Worm (Caenorhabditis elegans) whole organism, L4 larva: ENCODE results near the gene chup-1.

Experiments
- F37D6.2 ChIP-seq: sonication (generic microtip); optimal IDR thresholded peaks from 2 replicates; lab custom pipeline; 2016; ENCODE audit warnings: mild to moderate bottlenecking, missing genetic modification characterization, missing compliant biosample characterization
- F44E2.7 ChIP-seq: fragments of 200-800 bp; sonication (Bioruptor generic); IDR thresholded peaks from 2 replicates; pipeline ENCODE4 v2.1.2; 2022; ENCODE audit warnings: missing genetic modification characterization, missing compliant biosample characterization
- R02D3.7 ChIP-seq: fragments of 150-350 bp; sonication (generic microtip); optimal IDR thresholded peaks from 3 replicates; lab custom pipeline; 2014; ENCODE audit warnings: missing biosample characterization, missing genetic modification characterization
- T26A8.4 ChIP-seq: fragments of 200-800 bp; sonication (Bioruptor generic); IDR thresholded peaks from 2 replicates; pipeline ENCODE4 v1.3.6; 2022; ENCODE audit warnings: missing genetic modification characterization, missing compliant biosample characterization
- Y75B8A.6 ChIP-seq: fragments of 200-800 bp; sonication (Bioruptor generic); IDR thresholded peaks from 2 replicates; pipeline ENCODE4 v1.3.6; 2022; ENCODE audit warnings: missing genetic modification reagents, missing genetic modification characterization, missing compliant biosample characterization
- aha-1 ChIP-seq: fragments of 150-350 bp; peaks from one replicate; lab custom pipeline; 2014; ENCODE audit warnings: missing biosample characterization, missing genetic modification characterization
- ama-1 ChIP-seq: fragments of 150-350 bp; optimal IDR thresholded peaks from 2 replicates; lab custom pipeline; 2014; ENCODE audit warnings: inconsistent platforms, mixed read lengths
- ceh-20 ChIP-seq: fragments of 200-800 bp; sonication (Bioruptor generic); IDR thresholded peaks from 2 replicates; pipeline ENCODE4 v1.3.6; 2022; ENCODE audit warnings: missing genetic modification reagents, missing genetic modification characterization, missing compliant biosample characterization
- ceh-44 ChIP-seq: fragments of 200-800 bp; sonication (Bioruptor generic); IDR thresholded peaks from 2 replicates; pipeline ENCODE4 v1.3.6; 2022; ENCODE audit warnings: missing genetic modification reagents, missing genetic modification characterization, missing compliant biosample characterization
- ceh-82 ChIP-seq: sonication (generic microtip); optimal IDR thresholded peaks from 2 replicates; lab custom pipeline; 2017; ENCODE audit warnings: missing biosample characterization, missing genetic modification characterization
- ces-1 ChIP-seq: fragments of 150-350 bp; sonication (generic microtip); optimal IDR thresholded peaks from 4 replicates; lab custom pipeline; 2014; ENCODE audit warnings: missing biosample characterization, missing genetic modification reagents, missing genetic modification characterization
- cey-2 ChIP-seq: sonication (generic microtip); optimal IDR thresholded peaks from 3 replicates; lab custom pipeline; 2017; ENCODE audit warnings: missing genetic modification characterization, mild to moderate bottlenecking, missing compliant biosample characterization, antibody characterized with exemption, borderline replicate concordance; ENCODE audit not compliant: insufficient read depth
- daf-12 ChIP-seq: fragments of 150-350 bp; optimal IDR thresholded peaks from 2 replicates; lab custom pipeline; 2014; ENCODE audit warnings: missing biosample characterization, missing genetic modification reagents, missing genetic modification characterization
- daf-16 ChIP-seq, 3 experiments: sonication (generic microtip); optimal IDR thresholded peaks; 2 replicates each; lab custom pipeline; 2016 to 2017; ENCODE audit warnings: missing genetic modification characterization in 3 of 3, missing genetic modification reagents in 3 of 3, mild to moderate bottlenecking in 2 of 3, missing compliant biosample characterization in 2 of 3, missing biosample characterization in 1 of 3, moderate library complexity in 1 of 3
- daf-19 ChIP-seq: fragments of 200-800 bp; sonication (Bioruptor generic); conservative IDR thresholded peaks from 2 replicates; pipeline ENCODE4 v1.3.6; 2022; ENCODE audit warnings: missing genetic modification characterization, missing compliant biosample characterization
- dmd-6 ChIP-seq: fragments of 200-800 bp; sonication (Bioruptor generic); IDR thresholded peaks from 2 replicates; pipeline ENCODE4 v1.3.6; 2022; ENCODE audit warnings: missing genetic modification reagents, missing genetic modification characterization, missing compliant biosample characterization
- dmd-9 ChIP-seq: fragments of 200-800 bp; sonication (Bioruptor generic); IDR thresholded peaks from 2 replicates; pipeline ENCODE4 v1.3.6; 2022; ENCODE audit warnings: missing genetic modification reagents, missing genetic modification characterization, missing compliant biosample characterization
- dpl-1 ChIP-seq: fragments of 150-350 bp; optimal IDR thresholded peaks from 2 replicates; lab custom pipeline; 2014; ENCODE audit warnings: missing biosample characterization, missing genetic modification reagents, missing genetic modification characterization
- duxl-1 ChIP-seq: sonication (generic microtip); optimal IDR thresholded peaks from 2 replicates; lab custom pipeline; 2016; ENCODE audit warnings: mild to moderate bottlenecking, missing genetic modification characterization, moderate library complexity, missing compliant biosample characterization; ENCODE audit not compliant: poor library complexity
- dve-1 ChIP-seq: sonication (generic microtip); optimal IDR thresholded peaks from 2 replicates; lab custom pipeline; 2017; ENCODE audit warnings: antibody characterized with exemption, mild to moderate bottlenecking, missing genetic modification characterization, missing compliant biosample characterization; ENCODE audit not compliant: insufficient read depth
- fkh-10 ChIP-seq: fragments of 150-350 bp; optimal IDR thresholded peaks from 2 replicates; lab custom pipeline; 2014; ENCODE audit warnings: missing biosample characterization, missing genetic modification reagents, missing genetic modification characterization
- gei-8 ChIP-seq: fragments of 200-800 bp; sonication (Bioruptor generic); optimal IDR thresholded peaks from 2 replicates; lab custom pipeline; 2018; ENCODE audit warnings: mild to moderate bottlenecking, missing genetic modification characterization, missing compliant biosample characterization
- hlh-11 ChIP-seq: fragments of 200-800 bp; sonication (Bioruptor generic); optimal IDR thresholded peaks from 2 replicates; lab custom pipeline; 2018; ENCODE audit warnings: mild to moderate bottlenecking, missing genetic modification characterization, missing compliant biosample characterization
- hmg-1.1 ChIP-seq: fragments of 200-800 bp; sonication (Bioruptor generic); IDR thresholded peaks from 2 replicates; pipeline ENCODE4 v1.3.6; 2022; ENCODE audit warnings: missing genetic modification reagents, missing genetic modification characterization, missing compliant biosample characterization
- jun-1 ChIP-seq: fragments of 150-350 bp; optimal IDR thresholded peaks from 2 replicates; lab custom pipeline; 2014; ENCODE audit warnings: missing biosample characterization, missing genetic modification reagents, missing genetic modification characterization
- lim-7 ChIP-seq: fragments of 200-800 bp; sonication (Bioruptor generic); IDR thresholded peaks from 2 replicates; pipeline ENCODE4 v1.3.6; 2022; ENCODE audit warnings: missing genetic modification characterization, missing compliant biosample characterization
- lin-29 ChIP-seq: fragments of 200-800 bp; sonication (Bioruptor generic); IDR thresholded peaks from 2 replicates; pipeline ENCODE4 v1.3.6; 2022; ENCODE audit warnings: missing genetic modification reagents, missing genetic modification characterization, missing compliant biosample characterization
- lsy-2 ChIP-seq, 2 experiments: fragments of 150-350 bp in 1 of 2; sonication (generic microtip) in 1 of 2; optimal IDR thresholded peaks; 2 replicates each; lab custom pipeline; 2014 to 2017; ENCODE audit warnings: missing biosample characterization in 2 of 2, missing genetic modification characterization in 2 of 2
- mdl-1 ChIP-seq, 2 experiments: fragments of 150-350 bp in 1 of 2; sonication (generic microtip) in 1 of 2; optimal IDR thresholded peaks; 2 replicates each; lab custom pipeline; 2014 to 2017; ENCODE audit warnings: missing biosample characterization in 2 of 2, missing genetic modification characterization in 2 of 2
- mep-1 ChIP-seq: fragments of 150-350 bp; sonication (generic microtip); optimal IDR thresholded peaks from 3 replicates; lab custom pipeline; 2014; ENCODE audit warnings: missing biosample characterization, missing genetic modification characterization
- mxl-2 ChIP-seq: fragments of 200-800 bp; sonication (Bioruptor generic); conservative IDR thresholded peaks from 2 replicates; pipeline ENCODE4 v1.3.6; 2022; ENCODE audit warnings: missing genetic modification reagents, missing genetic modification characterization, missing compliant biosample characterization
- nhr-10 ChIP-seq: fragments of 150-350 bp; optimal IDR thresholded peaks from 2 replicates; lab custom pipeline; 2014; ENCODE audit warnings: missing biosample characterization, missing genetic modification characterization
- nhr-111 ChIP-seq: fragments of 200-800 bp; sonication (Bioruptor generic); optimal IDR thresholded peaks from 2 replicates; lab custom pipeline; 2018; ENCODE audit warnings: mild to moderate bottlenecking, missing genetic modification characterization, missing compliant biosample characterization
- nhr-237 ChIP-seq: sonication (generic microtip); optimal IDR thresholded peaks from 2 replicates; lab custom pipeline; 2017; ENCODE audit warnings: missing biosample characterization, missing genetic modification characterization
- nhr-28 ChIP-seq: fragments of 150-350 bp; optimal IDR thresholded peaks from 2 replicates; lab custom pipeline; 2014; ENCODE audit warnings: missing biosample characterization, missing genetic modification characterization
- nhr-41 ChIP-seq: fragments of 200-800 bp; sonication (Bioruptor generic); IDR thresholded peaks from 2 replicates; pipeline ENCODE4 v1.3.6; 2022; ENCODE audit warnings: missing genetic modification reagents, missing genetic modification characterization, missing compliant biosample characterization
- nhr-6 ChIP-seq: fragments of 150-350 bp; optimal IDR thresholded peaks from 2 replicates; lab custom pipeline; 2014; ENCODE audit warnings: missing biosample characterization, missing genetic modification characterization
- nhr-76 ChIP-seq: fragments of 150-350 bp; optimal IDR thresholded peaks from 2 replicates; lab custom pipeline; 2014; ENCODE audit warnings: missing biosample characterization, missing genetic modification characterization
- php-3 ChIP-seq: fragments of 200-800 bp; sonication (Bioruptor generic); IDR thresholded peaks from 2 replicates; pipeline ENCODE4 v1.3.6; 2022; ENCODE audit warnings: missing genetic modification reagents, missing genetic modification characterization, missing compliant biosample characterization
- pqm-1 ChIP-seq: sonication (generic microtip); optimal IDR thresholded peaks from 2 replicates; lab custom pipeline; 2017; ENCODE audit warnings: missing biosample characterization, missing genetic modification characterization
- sdz-12 ChIP-seq: fragments of 200-800 bp; sonication (Bioruptor generic); optimal IDR thresholded peaks from 2 replicates; lab custom pipeline; 2018; ENCODE audit warnings: mild to moderate bottlenecking, missing genetic modification characterization, missing compliant biosample characterization
- set-16 ChIP-seq: fragments of 200-800 bp; sonication (Bioruptor generic); IDR thresholded peaks from 2 replicates; pipeline ENCODE4 v1.3.6; 2022; ENCODE audit warnings: missing genetic modification reagents, missing genetic modification characterization, missing compliant biosample characterization
- snpc-1.2 ChIP-seq: fragments of 200-800 bp; sonication (Bioruptor generic); IDR thresholded peaks from 2 replicates; pipeline ENCODE4 v1.3.6; 2022; ENCODE audit warnings: missing genetic modification reagents, missing genetic modification characterization, missing compliant biosample characterization
- spr-1 ChIP-seq: sonication (generic microtip); optimal IDR thresholded peaks from 2 replicates; lab custom pipeline; 2016; ENCODE audit warnings: mild to moderate bottlenecking, missing genetic modification characterization, missing compliant biosample characterization
- tag-97 ChIP-seq: fragments of 200-800 bp; sonication (Bioruptor generic); IDR thresholded peaks from 2 replicates; pipeline ENCODE4 v1.3.6; 2022; ENCODE audit warnings: missing genetic modification characterization, missing compliant biosample characterization
- unc-62 ChIP-seq, 3 experiments: fragments of 150-350 bp in 1 of 3; sonication (generic microtip); optimal IDR thresholded peaks in 2 of 3; peaks in 1 of 3; 1 replicate in 1 of 3; 2 replicates in 2 of 3; lab custom pipeline; 2014 to 2017; ENCODE audit warnings: missing biosample characterization in 3 of 3, missing genetic modification characterization in 3 of 3, missing genetic modification reagents in 3 of 3, missing genotype in 1 of 3
- zip-2 ChIP-seq: fragments of 150-350 bp; optimal IDR thresholded peaks from 2 replicates; lab custom pipeline; 2014; ENCODE audit warnings: missing biosample characterization, missing genetic modification characterization

chup-1 gene

ce11 chrX:8819815-8820415, 28.0 kb downstream of the chup-1 start (continued):
- TF ChIP-seq ceh-44 (GFP tag; lab: Robert Waterston, UW) (no peak), ces-1 (GFP tag; lab: Kevin White, UChicago) (no peak), mdl-1 (tag; optimal IDR thresholded peaks at IDR 0.05; lab: Kevin White, UChicago) (peak in 1 of 2 experiments; percentile 19), jun-1 (tag; lab: Kevin White, UChicago) (no peak), unc-62 (GFP tag; optimal IDR thresholded peaks at IDR 0.05 in 1 of 2; lab: Kevin White, UChicago) (peak in 1 of 2 experiments; percentile 11), unc-62 (tag; optimal IDR thresholded peaks at IDR 0.05; lab: Kevin White, UChicago) (no peak), ceh-20 (GFP tag; lab: Robert Waterston, UW) (0 out of 2 replicates have a peak, but pooled peaks have one; percentile 8), daf-12 (no peak), dmd-9 (GFP tag; lab: Robert Waterston, UW) (no peak), nhr-10 (tag; lab: Kevin White, UChicago) (no peak), ceh-82 (no peak), cey-2 (no peak), mep-1 (tag; lab: Kevin White, UChicago) (no peak), lin-29 (no peak), dve-1 (tag; lab: Kevin White, UChicago) (no peak), spr-1 (tag; lab: Kevin White, UChicago) (peak; percentile 4), gei-8 (GFP tag; lab: Kevin White, UChicago) (no peak), daf-19 (GFP tag; lab: Robert Waterston, UW) (peak; percentile 70; the same call in 1 of the 2 replicates)

- TF ChIP-seq pqm-1 (tag; lab: Kevin White, UChicago) (peak; percentile 92), hlh-11 (peak; percentile 25), dmd-6 (GFP tag; lab: Robert Waterston, UW) (peak; percentile 26; the same call in 1 of the 2 replicates), dve-1 (tag; lab: Kevin White, UChicago) (peak; percentile 55), php-3 (peak; percentile 31; the same call in 1 of the 2 replicates), aha-1 (tag; lab: Kevin White, UChicago) (peak; percentile 40), nhr-28 (tag; lab: Kevin White, UChicago) (peak; percentile 5), nhr-6 (tag; lab: Kevin White, UChicago) (no peak), dpl-1 (GFP tag; lab: Kevin White, UChicago) (no peak), daf-16 (GFP tag; optimal IDR thresholded peaks at IDR 0.05; lab: Kevin White, UChicago) (no peak), daf-16 (tag; optimal IDR thresholded peaks at IDR 0.05; lab: Kevin White, UChicago) (peak; percentile 74), mxl-2 (GFP tag; lab: Robert Waterston, UW) (no peak), lsy-2 (tag; optimal IDR thresholded peaks at IDR 0.05; lab: Kevin White, UChicago) (peak in 1 of 2 experiments; percentile 2)
Observed at ce11 chrX:8820643-8821042, 28.7 kb downstream of the chup-1 start.

ce11 chrX:8824437-8824836, 32.5 kb downstream of the chup-1 start, which contains the start of gene ifd-1:
TSS of gene ifd-1 (minus strand) at chrX:8824448.
- TF ChIP-seq pqm-1 (tag; lab: Kevin White, UChicago) = peak; percentile 98
- TF ChIP-seq sdz-12 (GFP tag; lab: Kevin White, UChicago) = no peak
- no peak for TF ChIP-seq T26A8.4 (GFP tag; lab: Robert Waterston, UW)
- TF ChIP-seq lim-7 (GFP tag; lab: Robert Waterston, UW) = no peak
- no peak for TF ChIP-seq nhr-237 (tag; lab: Kevin White, UChicago)
- TF ChIP-seq aha-1 (tag; lab: Kevin White, UChicago) = peak; percentile 43
- no peak for TF ChIP-seq hmg-1.1 (GFP tag; lab: Robert Waterston, UW)
- TF ChIP-seq fkh-10 (GFP tag; lab: Kevin White, UChicago) = no peak
- TF ChIP-seq nhr-111 (GFP tag; lab: Kevin White, UChicago) = no peak
- no peak for TF ChIP-seq F44E2.7 (GFP tag; lab: Robert Waterston, UW)
- TF ChIP-seq ama-1 (lab: Kevin White, UChicago) = no peak
- TF ChIP-seq nhr-41 (GFP tag; lab: Robert Waterston, UW) = no peak
- TF ChIP-seq set-16 (GFP tag; lab: Robert Waterston, UW) = no peak
- peak; percentile 81 for TF ChIP-seq nhr-28 (tag; lab: Kevin White, UChicago)
- TF ChIP-seq snpc-1.2 (GFP tag; lab: Robert Waterston, UW) = no peak
- no peak for TF ChIP-seq Y75B8A.6 (GFP tag; lab: Robert Waterston, UW)
- TF ChIP-seq tag-97 (GFP tag; lab: Robert Waterston, UW) = no peak
- no peak for TF ChIP-seq nhr-76 (tag; lab: Kevin White, UChicago)
- no peak for TF ChIP-seq R02D3.7 (tag; lab: Kevin White, UChicago)
- no peak for TF ChIP-seq zip-2 (tag; lab: Kevin White, UChicago)
- peak; percentile 82 for TF ChIP-seq dve-1 (tag; lab: Kevin White, UChicago)
- no peak for TF ChIP-seq F37D6.2 (tag; lab: Kevin White, UChicago)
- TF ChIP-seq hlh-11 = peak; percentile 73
- TF ChIP-seq duxl-1 (tag; lab: Kevin White, UChicago) = no peak
